Fruit fly (Drosophila melanogaster): Measurements from ENCODE around the gene CG8519.

CG8519 gene

DNA sequence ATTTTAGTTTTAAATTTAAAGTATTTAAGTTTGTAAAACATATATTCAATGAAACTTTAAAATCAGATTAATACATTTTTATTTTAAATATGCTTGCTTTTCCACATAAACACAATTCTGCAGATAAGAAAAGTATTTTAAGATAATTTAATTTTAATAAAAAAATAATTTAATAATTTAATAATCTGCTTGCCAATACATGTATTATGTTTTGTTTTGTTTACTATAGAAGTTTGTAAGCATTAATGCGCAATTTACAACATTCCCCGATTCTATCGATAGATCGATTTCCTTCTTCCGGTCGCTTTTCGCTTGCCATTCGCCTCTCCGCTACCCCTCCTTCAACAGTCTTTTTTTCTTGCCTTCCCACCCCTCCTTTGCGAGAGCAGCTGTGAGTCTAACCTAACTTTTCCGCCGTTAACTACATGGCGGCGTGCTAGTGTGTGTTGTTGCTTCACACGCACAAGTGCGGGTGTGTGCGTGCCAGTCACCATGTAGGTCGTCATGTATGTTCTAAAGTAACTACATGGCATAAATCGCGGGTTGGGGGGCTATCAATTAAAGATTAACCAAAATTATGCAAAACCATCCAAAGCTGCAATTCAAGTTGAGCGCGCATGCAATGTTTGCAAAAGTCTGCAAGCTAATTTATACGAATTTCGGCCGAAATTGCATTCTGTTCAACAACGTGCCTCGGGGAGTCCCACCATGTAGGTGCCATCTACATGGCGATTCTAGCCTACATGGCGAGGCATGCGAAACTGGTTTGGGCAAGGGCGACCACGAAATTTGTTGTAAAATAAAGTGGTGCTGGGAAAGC, 38.9 kb downstream of the CG8519 start (continued):
- TF ChIP-seq z (GFP tag; IDR thresholded peaks at IDR 0.05) (no peak), NC2α (GFP tag; optimal IDR thresholded peaks at IDR 0.05) (no peak), her (GFP tag; optimal IDR thresholded peaks at IDR 0.05) (peak; percentile 13), repo (GFP tag; optimal IDR thresholded peaks at IDR 0.05) (no peak), Fer3 (tag; optimal IDR thresholded peaks at IDR 0.05) (peak; percentile 2), sug (tag; optimal IDR thresholded peaks at IDR 0.05) (peak; percentile 62), Myb (GFP tag; optimal IDR thresholded peaks at IDR 0.05) (no peak), CG15269 (tag; optimal IDR thresholded peaks at IDR 0.05) (no peak), CG2129 (GFP tag; IDR thresholded peaks at IDR 0.05; ENCODE audit: partially characterized antibody) (no peak), h (optimal IDR thresholded peaks at IDR 0.05) (no peak), CG4328 (GFP tag; optimal IDR thresholded peaks at IDR 0.05) (peak; percentile 47), bbx (GFP tag; IDR thresholded peaks at IDR 0.05; ENCODE audit: partially characterized antibody) (peak; percentile 51; the same call in 1 of the 2 replicates), odd (GFP tag; optimal IDR thresholded peaks at IDR 0.05) (peak; percentile 11), Dp (GFP tag; optimal IDR thresholded peaks at IDR 0.05) (no peak), CG13624 (GFP tag; optimal IDR thresholded peaks at IDR 0.05) (peak; percentile 38), CG14860 (GFP tag; IDR thresholded peaks at IDR 0.05; ENCODE audit: partially characterized antibody) (no peak; the same call in 2 of the 3 replicates), slp2 (GFP tag; optimal IDR thresholded peaks at IDR 0.05) (no peak), gfzf (GFP tag; optimal IDR thresholded peaks at IDR 0.05) (no peak), CG33213 (GFP tag; optimal IDR thresholded peaks at IDR 0.05) (no peak), CG2889 (GFP tag; IDR thresholded peaks at IDR 0.05) (no peak), crol (GFP tag; IDR thresholded peaks at IDR 0.05) (peak; percentile 100), Pdp1 (GFP tag; optimal IDR thresholded peaks at IDR 0.05) (peak in 1 of 2 experiments; percentile 26), PHDP (tag; optimal IDR thresholded peaks at IDR 0.05) (no peak), CG7839 (tag; optimal IDR thresholded peaks at IDR 0.05) (no peak), Dref (GFP tag; IDR thresholded peaks at IDR 0.05) (peak; percentile 77), pfk (GFP tag; optimal IDR thresholded peaks at IDR 0.05) (peak; percentile 48), Side (GFP tag; optimal IDR thresholded peaks at IDR 0.05) (peak; percentile 12), gsb-n (tag; optimal IDR thresholded peaks at IDR 0.05) (no peak), CG11398 (GFP tag; optimal IDR thresholded peaks at IDR 0.05) (no peak), ssp (GFP tag; IDR thresholded peaks at IDR 0.05) (no peak), CG12155 (GFP tag; optimal IDR thresholded peaks at IDR 0.05) (no peak), CG31441 (GFP tag; IDR thresholded peaks at IDR 0.05) (peak; percentile 54; the same call in 1 of the 2 replicates), Ptx1 (GFP tag; IDR thresholded peaks at IDR 0.05) (no peak), HmgD (GFP tag; optimal IDR thresholded peaks at IDR 0.05) (peak; percentile 86), dm (GFP tag; optimal IDR thresholded peaks at IDR 0.05) (peak; percentile 88), schlank (tag; optimal IDR thresholded peaks at IDR 0.05) (peak; percentile 30), HHEX (GFP tag; optimal IDR thresholded peaks at IDR 0.05) (peak; percentile 44), CG5180 (GFP tag; optimal IDR thresholded peaks at IDR 0.05) (no peak), CG31388 (GFP tag; optimal IDR thresholded peaks at IDR 0.05) (no peak), bab2 (GFP tag; optimal IDR thresholded peaks at IDR 0.05) (no peak), CG1024 (GFP tag; IDR thresholded peaks at IDR 0.05) (no peak), da (GFP tag; optimal IDR thresholded peaks at IDR 0.05) (peak; percentile 39), zf30C (GFP tag; optimal IDR thresholded peaks at IDR 0.05) (no peak), CG3407 (GFP tag; optimal IDR thresholded peaks at IDR 0.05) (no peak), oc (tag; optimal IDR thresholded peaks at IDR 0.05) (no peak), CG12071 (GFP tag; optimal IDR thresholded peaks at IDR 0.05) (peak; percentile 50), CG3065 (GFP tag; optimal IDR thresholded peaks at IDR 0.05) (no peak), fd64A (GFP tag; optimal IDR thresholded peaks at IDR 0.05) (no peak), Kr (GFP tag; optimal IDR thresholded peaks at IDR 0.05) (no peak), stc (GFP tag; IDR thresholded peaks at IDR 0.05) (no peak)

Measured in whole organism, embryonic.